Worm (Caenorhabditis elegans): Measurements from ENCODE around the gene fip-4.

DNA sequence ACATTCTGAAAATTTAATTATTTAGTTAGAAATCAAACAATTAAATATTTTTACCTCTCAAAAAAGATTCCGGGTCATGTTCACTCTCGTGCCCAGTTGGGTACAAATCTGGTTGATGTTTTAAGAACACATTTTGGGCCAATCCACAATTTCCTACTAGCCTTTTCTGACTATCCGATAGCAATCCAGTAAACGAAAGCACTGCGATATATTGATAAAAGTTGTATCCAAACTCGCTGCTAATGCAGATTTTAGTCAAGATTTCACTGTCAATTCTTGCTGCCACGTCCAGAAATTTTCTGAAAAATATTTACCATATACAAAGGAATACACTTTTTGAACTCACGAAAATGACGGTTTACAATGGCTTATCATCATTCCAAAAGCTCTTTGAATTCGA lies 41.9 kb downstream of the fip-4 start:
- TF ChIP-seq B0310.2 (tag; optimal IDR thresholded peaks at IDR 0.05) (no peak), tbx-11 (GFP tag; IDR thresholded peaks at IDR 0.05) (no peak), ama-1 (optimal IDR thresholded peaks at IDR 0.05) (no peak), F13C5.2 (tag; optimal IDR thresholded peaks at IDR 0.05) (no peak), ceh-13 (GFP tag; optimal IDR thresholded peaks at IDR 0.05) (no peak), hmbx-1 (tag; optimal IDR thresholded peaks at IDR 0.05) (no peak), flt-1 (GFP tag; IDR thresholded peaks at IDR 0.05) (no peak), tra-4 (tag; optimal IDR thresholded peaks at IDR 0.05) (no peak), hmg-4 (GFP tag; optimal IDR thresholded peaks at IDR 0.05) (no peak)

All from whole organism, early embryonic.